Worm (Caenorhabditis elegans): ENCODE data around the gene C18E9.8.

Gene C18E9.8

ce11 chrII:8969251-8970183 is 18.3 kb downstream of the C18E9.8 start, which contains the start of the genes szy-20 and C18E9.5 (continued):
- TF ChIP-seq fkh-2 (tag; optimal IDR thresholded peaks at IDR 0.05): no peak
- TF ChIP-seq egl-27 (tag; optimal IDR thresholded peaks at IDR 0.05): no peak
- TF ChIP-seq snpc-4 (tag; optimal IDR thresholded peaks at IDR 0.05): peak; percentile 59
- no peak for TF ChIP-seq aly-2 (tag; optimal IDR thresholded peaks at IDR 0.05)
- no peak for TF ChIP-seq unc-39 (tag; optimal IDR thresholded peaks at IDR 0.05)
- no peak for TF ChIP-seq nhr-76 (tag; optimal IDR thresholded peaks at IDR 0.05)
- peak; percentile 52 for TF ChIP-seq fkh-10 (GFP tag; optimal IDR thresholded peaks at IDR 0.05)
- peak; percentile 65 for TF ChIP-seq nhr-43 (tag; optimal IDR thresholded peaks at IDR 0.05; ENCODE audit: poor library complexity, severe bottlenecking)

ce11 chrII:8964835-8965234 is 23.0 kb downstream of the C18E9.8 start, which contains the start of the genes ndub-3 and C18E9.2:
ndub-3 (minus strand) TSS chrII:8964890.
C18E9.2 (plus strand) TSS chrII:8965006.
- TF ChIP-seq fos-1 (tag; optimal IDR thresholded peaks at IDR 0.05) (no peak), nhr-76 (tag; optimal IDR thresholded peaks at IDR 0.05) (no peak), ama-1 (optimal IDR thresholded peaks at IDR 0.05) (no peak), nhr-23 (tag; optimal IDR thresholded peaks at IDR 0.05) (peak; percentile 13), elt-3 (tag; optimal IDR thresholded peaks at IDR 0.05) (no peak), tbx-2 (tag; optimal IDR thresholded peaks at IDR 0.05) (no peak), fkh-2 (tag; optimal IDR thresholded peaks at IDR 0.05) (no peak), ztf-11 (tag; optimal IDR thresholded peaks at IDR 0.05) (no peak), egl-27 (tag; optimal IDR thresholded peaks at IDR 0.05) (no peak), unc-39 (tag; optimal IDR thresholded peaks at IDR 0.05) (no peak), eor-1 (tag; optimal IDR thresholded peaks at IDR 0.05) (no peak), fkh-10 (GFP tag; optimal IDR thresholded peaks at IDR 0.05) (no peak), sea-2 (GFP tag; optimal IDR thresholded peaks at IDR 0.05) (no peak), ZK546.5 (tag; optimal IDR thresholded peaks at IDR 0.05) (no peak), lin-39 (tag; optimal IDR thresholded peaks at IDR 0.05) (peak; percentile 75), mml-1 (tag; optimal IDR thresholded peaks at IDR 0.05) (no peak), R02D3.7 (tag; optimal IDR thresholded peaks at IDR 0.05) (peak; percentile 85), pqm-1 (tag; optimal IDR thresholded peaks at IDR 0.05) (peak; percentile 25), zag-1 (tag; optimal IDR thresholded peaks at IDR 0.05) (no peak), nhr-11 (tag; optimal IDR thresholded peaks at IDR 0.05) (no peak), ceh-28 (tag; optimal IDR thresholded peaks at IDR 0.05) (peak; percentile 51), elt-2 (tag; optimal IDR thresholded peaks at IDR 0.05) (peak; percentile 5), pha-4 (tag; optimal IDR thresholded peaks at IDR 0.05) (no peak), nhr-25 (tag; optimal IDR thresholded peaks at IDR 0.05) (peak; percentile 44), nfya-1 (tag; optimal IDR thresholded peaks at IDR 0.05; ENCODE audit: insufficient read depth) (peak; percentile 64), lin-15B (tag; optimal IDR thresholded peaks at IDR 0.05) (peak; percentile 62), nhr-237 (tag; optimal IDR thresholded peaks at IDR 0.05) (no peak), ceh-82 (tag; optimal IDR thresholded peaks at IDR 0.05) (no peak), nhr-67 (tag; optimal IDR thresholded peaks at IDR 0.05) (no peak), hmg-11 (tag; optimal IDR thresholded peaks at IDR 0.05) (peak; percentile 37), ceh-16 (tag; optimal IDR thresholded peaks at IDR 0.05) (no peak), nhr-28 (tag; optimal IDR thresholded peaks at IDR 0.05) (no peak), ztf-4 (tag; optimal IDR thresholded peaks at IDR 0.05) (no peak), skn-1 (tag; optimal IDR thresholded peaks at IDR 0.05) (no peak), ceh-9 (tag; optimal IDR thresholded peaks at IDR 0.05) (no peak), egl-5 (tag; optimal IDR thresholded peaks at IDR 0.05) (no peak)

- TF ChIP-seq fkh-10 (GFP tag; optimal IDR thresholded peaks at IDR 0.05) (no peak), lin-39 (tag; optimal IDR thresholded peaks at IDR 0.05) (no peak), ZK546.5 (tag; optimal IDR thresholded peaks at IDR 0.05) (no peak), nhr-12 (tag; optimal IDR thresholded peaks at IDR 0.05) (no peak), elt-2 (tag; optimal IDR thresholded peaks at IDR 0.05) (no peak), nfya-1 (tag; optimal IDR thresholded peaks at IDR 0.05; ENCODE audit: insufficient read depth) (no peak), aly-2 (tag; optimal IDR thresholded peaks at IDR 0.05) (no peak), mml-1 (tag; optimal IDR thresholded peaks at IDR 0.05) (no peak)
Observed at ce11 chrII:8964049-8964448, 23.8 kb downstream of the C18E9.8 start, which contains the start of gene sftd-3. sftd-3 (minus strand) TSS chrII:8964149.
